Fruit fly (Drosophila melanogaster): Measurements from ENCODE around the gene elm.

Gene elm

dm6 chr3R:5622985-5623630, 31.6 kb downstream of the elm start (continued):
- TF ChIP-seq br (optimal IDR thresholded peaks at IDR 0.05) = no peak
- no peak for TF ChIP-seq Ssrp (tag; optimal IDR thresholded peaks at IDR 0.05)
- peak; percentile 34 for TF ChIP-seq CG12104 (GFP tag; optimal IDR thresholded peaks at IDR 0.05)
- TF ChIP-seq CG30431 (GFP tag; optimal IDR thresholded peaks at IDR 0.05) = no peak
- TF ChIP-seq kay (GFP tag; optimal IDR thresholded peaks at IDR 0.05) = peak; percentile 63
- TF ChIP-seq gfzf (GFP tag; optimal IDR thresholded peaks at IDR 0.05) = peak; percentile 9
- peak; percentile 95 for TF ChIP-seq abd-A (tag; optimal IDR thresholded peaks at IDR 0.05)
- no peak for TF ChIP-seq hkb (optimal IDR thresholded peaks at IDR 0.05)
- TF ChIP-seq hkb (GFP tag; IDR thresholded peaks at IDR 0.05) = no peak
- TF ChIP-seq CG3163 (GFP tag; optimal IDR thresholded peaks at IDR 0.05) = peak; percentile 64
- peak; percentile 37 for TF ChIP-seq Deaf1 (tag; optimal IDR thresholded peaks at IDR 0.05)
- TF ChIP-seq cas (GFP tag; IDR thresholded peaks at IDR 0.05) = no peak
- peak; percentile 92 for TF ChIP-seq zen (tag; optimal IDR thresholded peaks at IDR 0.05)
- TF ChIP-seq CG2875 (GFP tag; optimal IDR thresholded peaks at IDR 0.05) = peak; percentile 91
- TF ChIP-seq CG15269 (tag; optimal IDR thresholded peaks at IDR 0.05) = peak; percentile 70
- no peak for TF ChIP-seq B-H1 (GFP tag; IDR thresholded peaks at IDR 0.05)
- peak in 1 of 3 experiments; percentile 78 for TF ChIP-seq Stat92E (GFP tag; optimal IDR thresholded peaks at IDR 0.05)
- TF ChIP-seq chm (GFP tag; IDR thresholded peaks at IDR 0.05) = no peak
- peak; percentile 85 for TF ChIP-seq CG18599 (GFP tag; optimal IDR thresholded peaks at IDR 0.05)
- peak; percentile 81 for TF ChIP-seq Fer1 (GFP tag; optimal IDR thresholded peaks at IDR 0.05)
- TF ChIP-seq NfI (GFP tag; optimal IDR thresholded peaks at IDR 0.05) = peak; percentile 59
- TF ChIP-seq zen2 (GFP tag; IDR thresholded peaks at IDR 0.05; ENCODE audit: partially characterized antibody) = no peak
- peak; percentile 90 for TF ChIP-seq CG33557 (GFP tag; optimal IDR thresholded peaks at IDR 0.05)
- peak; percentile 56 for TF ChIP-seq CG17186 (GFP tag; optimal IDR thresholded peaks at IDR 0.05)
- no peak for TF ChIP-seq CG3847 (GFP tag; IDR thresholded peaks at IDR 0.05)
- TF ChIP-seq CG5953 (GFP tag; IDR thresholded peaks at IDR 0.05) = no peak
- TF ChIP-seq p53 (GFP tag; optimal IDR thresholded peaks at IDR 0.05) = peak; percentile 49
- TF ChIP-seq Dll (GFP tag; IDR thresholded peaks at IDR 0.05; ENCODE audit: partially characterized antibody) = no peak
- TF ChIP-seq CG6272 (GFP tag; IDR thresholded peaks at IDR 0.05) = no peak
- TF ChIP-seq MESR4 (GFP tag; optimal IDR thresholded peaks at IDR 0.05) = peak; percentile 49
- peak; percentile 55 for TF ChIP-seq lilli (GFP tag; optimal IDR thresholded peaks at IDR 0.05)
- TF ChIP-seq tna (GFP tag; IDR thresholded peaks at IDR 0.05; ENCODE audit: partially characterized antibody) = no peak
- TF ChIP-seq CG14014 (GFP tag; IDR thresholded peaks at IDR 0.05) = no peak
- TF ChIP-seq salm (tag; optimal IDR thresholded peaks at IDR 0.05) = peak; percentile 54
- TF ChIP-seq slou (GFP tag; optimal IDR thresholded peaks at IDR 0.05) = peak; percentile 55
- TF ChIP-seq Poxn (GFP tag; IDR thresholded peaks at IDR 0.05) = no peak
- peak; percentile 64 for TF ChIP-seq CG17829 (tag; optimal IDR thresholded peaks at IDR 0.05)
- TF ChIP-seq D19A (tag; optimal IDR thresholded peaks at IDR 0.05) = peak; percentile 62
- TF ChIP-seq nmo (GFP tag; optimal IDR thresholded peaks at IDR 0.05) = peak; percentile 41
- TF ChIP-seq CG30403 (GFP tag; optimal IDR thresholded peaks at IDR 0.05) = peak; percentile 42
- peak; percentile 93 for TF ChIP-seq ATbp (GFP tag; optimal IDR thresholded peaks at IDR 0.05)
- peak; percentile 56 for TF ChIP-seq ewg (GFP tag; optimal IDR thresholded peaks at IDR 0.05)
- no peak for TF ChIP-seq tgo (GFP tag; IDR thresholded peaks at IDR 0.05)
- no peak for TF ChIP-seq Doc3 (GFP tag; IDR thresholded peaks at IDR 0.05; ENCODE audit: partially characterized antibody)
- TF ChIP-seq Dek (tag; optimal IDR thresholded peaks at IDR 0.05) = peak; percentile 65
- TF ChIP-seq CG4424 (GFP tag; optimal IDR thresholded peaks at IDR 0.05) = peak; percentile 61
- peak; percentile 50 for TF ChIP-seq run (tag; optimal IDR thresholded peaks at IDR 0.05)
- TF ChIP-seq CG34422 (GFP tag; IDR thresholded peaks at IDR 0.05) = no peak
- TF ChIP-seq CG9727 (GFP tag; optimal IDR thresholded peaks at IDR 0.05) = peak; percentile 86
- TF ChIP-seq tap (tag; optimal IDR thresholded peaks at IDR 0.05) = peak; percentile 72

All from whole organism, embryonic.